Fruit fly (Drosophila melanogaster) whole organism, prepupa: ENCODE data around the gene RpS28b.

ENCODE experiments used
- Blimp-1 ChIP-seq: fragments of 200-800 bp; sonication (Bioruptor generic); optimal IDR thresholded peaks from 3 replicates; lab custom pipeline; 2017; ENCODE audit warnings: missing biosample characterization, missing genetic modification characterization, mild to moderate bottlenecking, moderate library complexity, missing genetic modification reagents
- CG10631 ChIP-seq: fragments of 200-800 bp; sonication (Bioruptor generic); optimal IDR thresholded peaks from 2 replicates; lab custom pipeline; 2016; ENCODE audit warnings: missing biosample characterization, missing genetic modification characterization
- CG10669 ChIP-seq: fragments of 200-800 bp; sonication (Bioruptor generic); optimal IDR thresholded peaks from 3 replicates; lab custom pipeline; 2018; ENCODE audit warnings: missing biosample characterization, mild to moderate bottlenecking, missing genetic modification characterization, moderate library complexity
- CG11762 ChIP-seq: fragments of 200-800 bp; sonication (Bioruptor generic); optimal IDR thresholded peaks from 3 replicates; lab custom pipeline; 2016; ENCODE audit warnings: missing biosample characterization, missing genetic modification characterization; ENCODE audit not compliant: insufficient read depth
- CG11902 ChIP-seq: fragments of 200-800 bp; sonication (Bioruptor generic); optimal IDR thresholded peaks from 3 replicates; lab custom pipeline; 2016; ENCODE audit warnings: missing biosample characterization, missing genetic modification characterization
- CG15336 ChIP-seq: fragments of 200-800 bp; sonication (Bioruptor generic); IDR thresholded peaks from 2 replicates; pipeline ENCODE4 v1.3.6; 2022; ENCODE audit warnings: missing biosample characterization, missing genetic modification characterization
- CG1621 ChIP-seq: fragments of 200-800 bp; sonication (Bioruptor generic); optimal IDR thresholded peaks from 3 replicates; lab custom pipeline; 2018; ENCODE audit warnings: missing biosample characterization, mild to moderate bottlenecking, missing genetic modification characterization
- CG31627 ChIP-seq: fragments of 200-800 bp; sonication (Bioruptor generic); optimal IDR thresholded peaks from 3 replicates; lab custom pipeline; 2016; ENCODE audit warnings: missing biosample characterization, missing genetic modification characterization
- CG32006 ChIP-seq: fragments of 200-800 bp; sonication (Bioruptor generic); optimal IDR thresholded peaks from 3 replicates; lab custom pipeline; 2017; ENCODE audit warnings: missing biosample characterization, mild to moderate bottlenecking, missing genetic modification characterization
- CG34406 ChIP-seq: fragments of 200-800 bp; sonication (Bioruptor generic); optimal IDR thresholded peaks from 3 replicates; lab custom pipeline; 2016; ENCODE audit warnings: missing biosample characterization, missing genetic modification characterization
- CG6163 ChIP-seq: fragments of 200-800 bp; sonication (Bioruptor generic); IDR thresholded peaks from 3 replicates; pipeline ENCODE4 v1.3.6; 2022; ENCODE audit warnings: missing biosample characterization, missing genetic modification characterization
- CG6276 ChIP-seq: fragments of 200-800 bp; sonication (Bioruptor generic); optimal IDR thresholded peaks from 2 replicates; lab custom pipeline; 2017; ENCODE audit warnings: missing biosample characterization, mild to moderate bottlenecking, missing genetic modification characterization
- CG6792 ChIP-seq: fragments of 200-800 bp; sonication (Bioruptor generic); optimal IDR thresholded peaks from 3 replicates; lab custom pipeline; 2016; ENCODE audit warnings: missing biosample characterization, missing genetic modification characterization
- CG6808 ChIP-seq: fragments of 200-800 bp; sonication (Bioruptor generic); optimal IDR thresholded peaks from 3 replicates; lab custom pipeline; 2017; ENCODE audit warnings: missing biosample characterization, missing genetic modification characterization, mild to moderate bottlenecking, moderate library complexity, missing genetic modification reagents
- CG6854 ChIP-seq: fragments of 200-800 bp; sonication (Bioruptor generic); optimal IDR thresholded peaks from 2 replicates; lab custom pipeline; 2017; ENCODE audit warnings: missing biosample characterization, mild to moderate bottlenecking, missing genetic modification characterization
- CG7368 ChIP-seq: fragments of 200-800 bp; sonication (Bioruptor generic); optimal IDR thresholded peaks from 3 replicates; lab custom pipeline; 2016; ENCODE audit warnings: missing biosample characterization, missing genetic modification characterization
- CG8119 ChIP-seq: fragments of 200-800 bp; sonication (Bioruptor generic); IDR thresholded peaks from 3 replicates; pipeline ENCODE4 v1.3.6; 2022; ENCODE audit warnings: missing biosample characterization, missing genetic modification characterization
- CG8319 ChIP-seq: fragments of 200-800 bp; sonication (Bioruptor generic); optimal IDR thresholded peaks from 3 replicates; lab custom pipeline; 2016; ENCODE audit warnings: missing biosample characterization, missing genetic modification characterization
- CG8632 ChIP-seq: fragments of 200-800 bp; sonication (Bioruptor generic); optimal IDR thresholded peaks from 3 replicates; lab custom pipeline; 2016; ENCODE audit warnings: missing biosample characterization, missing genetic modification characterization
- CG9139 ChIP-seq: fragments of 200-800 bp; sonication (Bioruptor generic); optimal IDR thresholded peaks from 3 replicates; lab custom pipeline; 2017; ENCODE audit warnings: missing biosample characterization, mild to moderate bottlenecking, missing genetic modification characterization
- Eip75B ChIP-seq: fragments of 200-800 bp; sonication (Bioruptor generic); optimal IDR thresholded peaks from 3 replicates; lab custom pipeline; 2016; ENCODE audit warnings: missing biosample characterization, missing genetic modification characterization
- Eip93F ChIP-seq: fragments of 200-800 bp; sonication (Bioruptor generic); optimal IDR thresholded peaks from 2 replicates; lab custom pipeline; 2016; ENCODE audit warnings: missing biosample characterization, mild to moderate bottlenecking, missing genetic modification characterization
- Gug ChIP-seq: fragments of 200-800 bp; sonication (Bioruptor generic); IDR thresholded peaks from 2 replicates; pipeline ENCODE4 v1.3.6; 2022; ENCODE audit warnings: missing biosample characterization, missing genetic modification characterization
- Hr38 ChIP-seq: sonication (Bioruptor generic); optimal IDR thresholded peaks from 2 replicates; lab custom pipeline; 2016; ENCODE audit warnings: missing biosample characterization, missing genetic modification characterization
- Hr4 ChIP-seq: fragments of 200-800 bp; sonication (Bioruptor generic); optimal IDR thresholded peaks from 3 replicates; lab custom pipeline; 2016; ENCODE audit warnings: missing biosample characterization, missing genetic modification characterization
- Lpt ChIP-seq: fragments of 200-800 bp; sonication (Bioruptor generic); optimal IDR thresholded peaks from 3 replicates; lab custom pipeline; 2016; ENCODE audit warnings: missing biosample characterization, missing genetic modification characterization
- Met ChIP-seq: fragments of 200-800 bp; sonication (Bioruptor generic); optimal IDR thresholded peaks from 3 replicates; lab custom pipeline; 2016; ENCODE audit warnings: missing biosample characterization, missing genetic modification characterization
- OdsH ChIP-seq: fragments of 200-800 bp; sonication (Bioruptor generic); optimal IDR thresholded peaks from 3 replicates; lab custom pipeline; 2016; ENCODE audit warnings: missing biosample characterization, missing genetic modification characterization
- Smox ChIP-seq: fragments of 200-800 bp; sonication (Bioruptor generic); optimal IDR thresholded peaks from 3 replicates; lab custom pipeline; 2016; ENCODE audit warnings: missing biosample characterization, missing genetic modification characterization
- Sox14 ChIP-seq: fragments of 200-800 bp; sonication (Bioruptor generic); optimal IDR thresholded peaks from 3 replicates; lab custom pipeline; 2016; ENCODE audit warnings: missing biosample characterization, missing genetic modification characterization
- Sox15 ChIP-seq: fragments of 200-800 bp; sonication (Bioruptor generic); optimal IDR thresholded peaks from 3 replicates; lab custom pipeline; 2016; ENCODE audit warnings: missing biosample characterization, missing genetic modification characterization
- achi ChIP-seq: fragments of 200-800 bp; sonication (Bioruptor generic); optimal IDR thresholded peaks from 3 replicates; lab custom pipeline; 2016; ENCODE audit warnings: missing biosample characterization, missing genetic modification characterization
- acj6 ChIP-seq: fragments of 200-800 bp; sonication (Bioruptor generic); optimal IDR thresholded peaks from 3 replicates; lab custom pipeline; 2016; ENCODE audit warnings: missing biosample characterization, missing genetic modification characterization
- dac ChIP-seq: fragments of 200-800 bp; sonication (Bioruptor generic); optimal IDR thresholded peaks from 2 replicates; lab custom pipeline; 2017; ENCODE audit warnings: missing biosample characterization, mild to moderate bottlenecking, missing genetic modification characterization
- dsx ChIP-seq: fragments of 200-800 bp; optimal IDR thresholded peaks from 3 replicates; lab custom pipeline; 2019; ENCODE audit warnings: missing biosample characterization, mild to moderate bottlenecking, missing genetic modification characterization, moderate library complexity; ENCODE audit not compliant: poor library complexity, severe bottlenecking
- fd59A ChIP-seq: fragments of 200-800 bp; sonication (Bioruptor generic); optimal IDR thresholded peaks from 2 replicates; lab custom pipeline; 2017; ENCODE audit warnings: missing biosample characterization, mild to moderate bottlenecking, missing genetic modification characterization, missing genetic modification reagents
- fkh ChIP-seq: fragments of 200-800 bp; sonication (Bioruptor generic); optimal IDR thresholded peaks from 3 replicates; lab custom pipeline; 2017; ENCODE audit warnings: missing biosample characterization, mild to moderate bottlenecking, missing genetic modification characterization, moderate library complexity
- net ChIP-seq: fragments of 200-800 bp; sonication (Bioruptor generic); optimal IDR thresholded peaks from 3 replicates; lab custom pipeline; 2016; ENCODE audit warnings: missing biosample characterization, missing genetic modification characterization
- pdm3 ChIP-seq: fragments of 200-800 bp; sonication (Bioruptor generic); optimal IDR thresholded peaks from 3 replicates; lab custom pipeline; 2016; ENCODE audit warnings: missing biosample characterization, missing genetic modification characterization
- salr ChIP-seq, 2 experiments: fragments of 200-800 bp; sonication (Bioruptor generic); optimal IDR thresholded peaks; 3 replicates each; lab custom pipeline; 2016 to 2018; ENCODE audit warnings: missing biosample characterization in 2 of 2, missing genetic modification characterization in 2 of 2, mild to moderate bottlenecking in 1 of 2
- svp ChIP-seq: fragments of 200-800 bp; sonication (Bioruptor generic); peaks from one replicate; lab custom pipeline; 2016; ENCODE audit warnings: missing biosample characterization, missing genetic modification characterization
- vri ChIP-seq: fragments of 200-800 bp; sonication (Bioruptor generic); optimal IDR thresholded peaks from 3 replicates; lab custom pipeline; 2016; ENCODE audit warnings: missing biosample characterization, mild to moderate bottlenecking, missing genetic modification characterization

The RpS28b gene

DNA sequence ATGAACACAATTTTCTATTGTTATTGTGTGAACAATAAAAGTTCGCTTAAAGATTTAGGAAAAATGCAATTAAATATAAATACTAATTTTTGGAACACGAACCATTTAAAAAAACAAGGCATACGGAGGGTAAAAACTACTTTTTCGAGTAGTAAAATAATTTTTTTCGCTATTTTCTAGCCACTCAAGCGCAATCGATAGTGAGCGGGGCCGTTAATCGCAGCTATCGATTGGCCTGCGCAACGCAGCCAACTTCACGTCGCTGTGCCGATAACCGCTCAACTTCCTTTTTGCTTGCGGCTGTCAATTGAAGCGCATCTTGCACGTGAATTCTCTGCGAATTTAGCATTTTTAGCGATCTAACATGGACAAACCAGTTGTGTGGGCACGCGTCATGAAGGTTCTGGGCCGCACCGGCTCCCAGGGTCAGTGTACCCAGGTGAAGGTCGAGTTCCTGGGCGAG, at the start of gene RpS28b (continued):
- TF ChIP-seq CG8632 (GFP tag; lab: Kevin White, UChicago), result peak; percentile 63
- no peak for TF ChIP-seq pdm3 (GFP tag; lab: Kevin White, UChicago)
- no peak for TF ChIP-seq Eip93F
- TF ChIP-seq CG15336, result peak; percentile 41; the same call in 1 of the 2 replicates
- peak; percentile 54 for TF ChIP-seq CG10631
- no peak for TF ChIP-seq svp (GFP tag; lab: Kevin White, UChicago)
- TF ChIP-seq CG32006 (GFP tag; lab: Kevin White, UChicago), result peak; percentile 47
- TF ChIP-seq Eip75B (GFP tag; lab: Kevin White, UChicago), result peak; percentile 69
- TF ChIP-seq, all 60 proteins: peak for 51

DNA sequence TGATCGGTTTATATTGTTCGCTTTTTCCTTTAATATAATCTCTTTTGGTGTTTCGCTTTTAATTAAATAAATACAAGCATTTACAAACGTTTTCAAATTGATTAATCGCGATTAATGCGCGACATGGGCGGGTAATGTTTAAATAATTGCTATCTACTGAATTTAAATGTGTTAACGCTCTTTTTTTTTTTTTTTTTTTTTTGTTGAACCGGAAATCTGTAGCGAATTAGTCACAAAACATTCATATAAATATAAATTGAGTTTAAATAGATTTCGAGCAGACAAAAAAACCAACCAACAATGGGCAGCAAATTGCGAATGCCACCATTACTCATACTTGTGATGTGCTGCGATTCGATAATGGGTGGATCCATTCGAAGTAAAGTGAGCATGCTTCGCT, 43.2 kb upstream of the RpS28b start, which contains the start of gene CG34028:
TSS of gene CG34028 (plus strand) at position 301 of the 400 bp plus-strand sequence.
- TF ChIP-seq OdsH (GFP tag; lab: Kevin White, UChicago) (no peak), CG10631 (no peak), CG6163 (no peak), Blimp-1 (GFP tag; lab: Kevin White, UChicago) (no peak)
- TF ChIP-seq, all 60 proteins: peak for 0

DNA sequence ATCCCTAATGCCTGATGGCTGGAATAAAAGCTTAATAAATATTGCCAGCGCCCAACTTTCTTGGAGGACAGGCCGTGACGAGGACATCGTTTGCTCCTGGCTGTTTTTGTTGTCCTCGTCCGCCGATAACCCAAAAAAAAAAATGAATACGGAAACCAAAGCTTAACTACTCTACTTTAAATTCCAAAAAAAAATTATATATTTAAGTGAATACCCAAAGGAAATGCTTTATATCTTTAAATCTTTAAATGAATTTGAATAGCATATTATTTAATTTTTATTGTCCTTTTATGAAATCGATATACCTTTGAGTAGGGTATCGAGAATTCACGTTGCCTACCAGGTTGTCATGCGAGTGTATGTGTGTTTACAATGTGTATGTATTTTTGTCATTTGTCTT, 34.2 kb upstream of the RpS28b start:
- TF ChIP-seq CG15336 (no peak), net (GFP tag; lab: Kevin White, UChicago) (no peak), CG32006 (GFP tag; lab: Kevin White, UChicago) (no peak), Lpt (no peak), CG1621 (tag; lab: Kevin White, UChicago) (no peak), CG8319 (GFP tag; lab: Kevin White, UChicago) (no peak), Eip75B (GFP tag; lab: Kevin White, UChicago) (no peak), vri (GFP tag; lab: Kevin White, UChicago) (no peak), CG7368 (GFP tag; lab: Kevin White, UChicago) (no peak), svp (GFP tag; lab: Kevin White, UChicago) (no peak), fkh (GFP tag; lab: Kevin White, UChicago) (no peak), CG34406 (GFP tag; lab: Kevin White, UChicago) (no peak), CG8119 (GFP tag; lab: Robert Waterston, UW) (no peak), dsx (no peak), CG6808 (GFP tag; lab: Kevin White, UChicago) (no peak), Hr38 (GFP tag; lab: Kevin White, UChicago) (no peak), CG6276 (GFP tag; lab: Kevin White, UChicago) (no peak)

DNA sequence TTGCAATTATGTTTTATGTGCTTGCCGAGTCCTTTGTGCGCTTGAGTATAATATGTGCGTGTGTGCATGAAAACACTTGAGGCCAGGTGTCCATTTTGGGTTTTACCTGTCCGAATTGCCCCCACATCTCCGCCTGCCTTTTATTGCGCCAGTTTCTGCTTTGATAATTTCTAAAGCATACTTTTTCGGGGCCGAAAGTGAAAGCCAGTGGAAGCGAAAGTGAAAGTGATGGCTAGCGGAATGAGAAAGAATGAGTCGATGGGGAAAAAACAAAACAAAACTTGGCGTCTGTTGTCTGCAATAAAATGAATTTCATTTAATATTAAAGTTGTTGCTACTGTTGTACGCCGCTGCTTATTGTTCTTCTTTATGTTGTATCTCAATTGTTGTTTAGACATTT, 30.9 kb upstream of the RpS28b start:
- TF ChIP-seq Blimp-1 (GFP tag; lab: Kevin White, UChicago), result peak; percentile 48
- no peak for TF ChIP-seq CG6276 (GFP tag; lab: Kevin White, UChicago)
- TF ChIP-seq, all 60 proteins: peak for 1

DNA sequence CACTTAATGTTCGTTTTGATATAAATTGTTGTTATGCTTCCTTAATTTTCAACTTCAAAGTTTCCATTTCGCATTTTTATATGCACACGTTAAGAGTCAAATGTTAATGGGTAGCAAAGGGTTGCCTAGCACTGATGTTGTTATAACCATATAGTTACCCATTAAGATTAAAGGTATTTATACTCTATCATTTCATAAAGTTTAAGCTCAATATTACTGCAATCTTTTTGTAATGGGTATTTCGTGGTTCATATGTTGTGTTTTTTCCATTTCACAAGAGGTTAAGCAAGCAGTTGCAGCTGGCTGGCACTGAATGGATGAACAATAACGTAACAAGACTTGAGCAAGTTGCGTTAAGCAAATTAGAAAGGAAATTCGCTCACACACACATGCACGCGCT, 22.6 kb upstream of the RpS28b start:
- no peak for TF ChIP-seq CG11902 (GFP tag; lab: Kevin White, UChicago)
- no peak for TF ChIP-seq salr (GFP tag; optimal IDR thresholded peaks at IDR 0.05; lab: Kevin White, UChicago)
- no peak for TF ChIP-seq Hr4 (GFP tag; lab: Kevin White, UChicago)
- no peak for TF ChIP-seq Met (GFP tag; lab: Kevin White, UChicago)
- peak; percentile 16 for TF ChIP-seq pdm3 (GFP tag; lab: Kevin White, UChicago)
- no peak for TF ChIP-seq CG34406 (GFP tag; lab: Kevin White, UChicago)
- TF ChIP-seq acj6 (GFP tag; lab: Kevin White, UChicago), result peak; percentile 6
- TF ChIP-seq CG6854 (GFP tag; lab: Kevin White, UChicago), result no peak
- no peak for TF ChIP-seq Smox (GFP tag; lab: Kevin White, UChicago)
- no peak for TF ChIP-seq CG11762
- TF ChIP-seq CG8319 (GFP tag; lab: Kevin White, UChicago), result no peak
- TF ChIP-seq fd59A, result no peak
- TF ChIP-seq CG10631, result peak; percentile 2
- TF ChIP-seq Gug (GFP tag; lab: Robert Waterston, UW), result no peak
- TF ChIP-seq vri (GFP tag; lab: Kevin White, UChicago), result no peak
- no peak for TF ChIP-seq CG6792 (GFP tag; lab: Kevin White, UChicago)
- TF ChIP-seq CG31627 (GFP tag; lab: Kevin White, UChicago), result peak; percentile 34
- TF ChIP-seq CG9139 (GFP tag; lab: Kevin White, UChicago), result no peak
- no peak for TF ChIP-seq dac (GFP tag; lab: Kevin White, UChicago)
- no peak for TF ChIP-seq Sox15 (GFP tag; lab: Kevin White, UChicago)
- TF ChIP-seq CG10669 (GFP tag; lab: Kevin White, UChicago), result no peak
- TF ChIP-seq net (GFP tag; lab: Kevin White, UChicago), result no peak
- TF ChIP-seq CG7368 (GFP tag; lab: Kevin White, UChicago), result no peak
- no peak for TF ChIP-seq achi (GFP tag; lab: Kevin White, UChicago)
- TF ChIP-seq CG8119 (GFP tag; lab: Robert Waterston, UW), result no peak
- TF ChIP-seq Sox14, result no peak
- peak; percentile 9 for TF ChIP-seq CG32006 (GFP tag; lab: Kevin White, UChicago)
